Fruit fly (Drosophila melanogaster) whole organism, adult: ENCODE measurements around the gene CG4332.

Experiments
- CG11617 ChIP-seq: fragments of 200-800 bp; sonication (Bioruptor generic); optimal IDR thresholded peaks from 2 replicates; lab custom pipeline; 2017; ENCODE audit warnings: mild to moderate bottlenecking, missing biosample characterization, missing genetic modification reagents, missing genetic modification characterization
- CG12768 ChIP-seq: fragments of 200-800 bp; sonication (Bioruptor generic); optimal IDR thresholded peaks from 2 replicates; lab custom pipeline; 2017; ENCODE audit warnings: missing biosample characterization, missing genetic modification characterization, mild to moderate bottlenecking, moderate library complexity, missing genetic modification reagents
- CG14711 ChIP-seq: fragments of 200-800 bp; sonication (Bioruptor generic); optimal IDR thresholded peaks from 2 replicates; lab custom pipeline; 2018; ENCODE audit warnings: missing biosample characterization, mild to moderate bottlenecking, missing genetic modification characterization, moderate library complexity
- CG1620 ChIP-seq: fragments of 200-800 bp; sonication (Bioruptor generic); optimal IDR thresholded peaks from 2 replicates; lab custom pipeline; 2016; ENCODE audit warnings: missing biosample characterization, missing genetic modification characterization
- CG33017 ChIP-seq: fragments of 200-800 bp; sonication (Bioruptor generic); optimal IDR thresholded peaks from 2 replicates; lab custom pipeline; 2018; ENCODE audit warnings: missing biosample characterization, mild to moderate bottlenecking, missing genetic modification characterization, moderate library complexity
- CG5204 ChIP-seq: fragments of 200-800 bp; sonication (Bioruptor generic); optimal IDR thresholded peaks from 2 replicates; lab custom pipeline; 2016; ENCODE audit warnings: missing biosample characterization, missing genetic modification characterization
- CG7045 ChIP-seq: fragments of 200-800 bp; sonication (Bioruptor generic); optimal IDR thresholded peaks from 2 replicates; lab custom pipeline; 2017; ENCODE audit warnings: missing biosample characterization, mild to moderate bottlenecking, missing genetic modification characterization
- CG7101 ChIP-seq: fragments of 200-800 bp; sonication (Bioruptor generic); optimal IDR thresholded peaks from 2 replicates; lab custom pipeline; 2018; ENCODE audit warnings: missing biosample characterization, mild to moderate bottlenecking, missing genetic modification characterization, moderate library complexity
- Clk ChIP-seq: fragments of 200-800 bp; sonication (Bioruptor generic); optimal IDR thresholded peaks from 2 replicates; lab custom pipeline; 2017; ENCODE audit warnings: missing biosample characterization, missing genetic modification characterization
- Crg-1 ChIP-seq: fragments of 200-800 bp; sonication (Bioruptor generic); optimal IDR thresholded peaks from 2 replicates; lab custom pipeline; 2016; ENCODE audit warnings: missing biosample characterization, missing genetic modification characterization
- Hr96 ChIP-seq: fragments of 200-800 bp; sonication (Bioruptor generic); optimal IDR thresholded peaks from 2 replicates; lab custom pipeline; 2016; ENCODE audit warnings: missing biosample characterization, missing genetic modification characterization
- Mnt ChIP-seq: fragments of 200-800 bp; sonication (Bioruptor generic); optimal IDR thresholded peaks from 2 replicates; lab custom pipeline; 2016; ENCODE audit warnings: missing biosample characterization, mild to moderate bottlenecking, missing genetic modification characterization
- bab1 ChIP-seq: fragments of 200-800 bp; sonication (Bioruptor generic); optimal IDR thresholded peaks from 3 replicates; lab custom pipeline; 2019; ENCODE audit warnings: missing biosample characterization, mild to moderate bottlenecking, missing genetic modification characterization, moderate library complexity
- cic ChIP-seq: fragments of 200-800 bp; sonication (Bioruptor generic); optimal IDR thresholded peaks from 2 replicates; lab custom pipeline; 2017; ENCODE audit warnings: missing biosample characterization, mild to moderate bottlenecking, missing genetic modification characterization, moderate library complexity
- cnc ChIP-seq, 2 experiments: fragments of >200 bp; optimal IDR thresholded peaks; 2 replicates each; lab custom pipeline; 2017
- kay ChIP-seq: fragments of 200-800 bp; sonication (Bioruptor generic); peaks from one replicate; lab custom pipeline; 2016; ENCODE audit warnings: missing biosample characterization, missing genetic modification characterization, borderline replicate concordance
- ovo ChIP-seq: fragments of 200-800 bp; sonication (Bioruptor generic); optimal IDR thresholded peaks from 2 replicates; lab custom pipeline; 2016; ENCODE audit warnings: missing biosample characterization, missing genetic modification characterization
- pad ChIP-seq: fragments of 200-800 bp; sonication (Bioruptor generic); optimal IDR thresholded peaks from 3 replicates; lab custom pipeline; 2017; ENCODE audit warnings: missing biosample characterization, missing genetic modification characterization, mild to moderate bottlenecking, moderate library complexity, missing genetic modification reagents
- tj ChIP-seq: fragments of 200-800 bp; sonication (Bioruptor generic); optimal IDR thresholded peaks from 3 replicates; lab custom pipeline; 2017; ENCODE audit warnings: missing biosample characterization, mild to moderate bottlenecking, missing genetic modification characterization, moderate library complexity
- toe ChIP-seq: fragments of 200-800 bp; sonication (Bioruptor generic); optimal IDR thresholded peaks from 2 replicates; lab custom pipeline; 2016; ENCODE audit warnings: missing biosample characterization, missing genetic modification characterization

The CG4332 gene

dm6 chrX:13113863-13114407, 40.9 kb upstream of the CG4332 start:
- TF ChIP-seq ovo (GFP tag; lab: Kevin White, UChicago) = no peak
- no peak for TF ChIP-seq cnc (optimal IDR thresholded peaks at IDR 0.05; lab: Kevin White, UChicago)
- no peak for TF ChIP-seq kay (GFP tag; lab: Kevin White, UChicago)

dm6 chrX:13114861-13115260, 40.0 kb upstream of the CG4332 start, which contains the start of gene CG42237:
CG42237 (plus strand) TSS chrX:13115131.
- TF ChIP-seq CG12768 (GFP tag; lab: Kevin White, UChicago) (no peak), pad (GFP tag; lab: Kevin White, UChicago) (no peak), Mnt (GFP tag; lab: Kevin White, UChicago) (no peak), CG1620 (no peak), cnc (optimal IDR thresholded peaks at IDR 0.05; lab: Kevin White, UChicago) (no peak), toe (GFP tag; lab: Kevin White, UChicago) (no peak), Clk (no peak), Crg-1 (no peak), Hr96 (GFP tag; lab: Kevin White, UChicago) (no peak), CG11617 (no peak), CG33017 (tag; lab: Kevin White, UChicago) (no peak)

dm6 chrX:13116438-13117243, 38.2 kb upstream of the CG4332 start:
- no peak for TF ChIP-seq Mnt (GFP tag; lab: Kevin White, UChicago)
- peak; percentile 44 for TF ChIP-seq tj (GFP tag; lab: Kevin White, UChicago)
- TF ChIP-seq kay (GFP tag; lab: Kevin White, UChicago) = no peak

- TF ChIP-seq kay (GFP tag; lab: Kevin White, UChicago) = peak; percentile 96
- TF ChIP-seq CG14711 = peak; percentile 11
- no peak for TF ChIP-seq tj (GFP tag; lab: Kevin White, UChicago)
- peak; percentile 30 for TF ChIP-seq CG7101 (tag; lab: Kevin White, UChicago)
- TF ChIP-seq cic (GFP tag; lab: Kevin White, UChicago) = peak; percentile 91
These were observed 29.3 kb upstream of the CG4332 start for dm6 chrX:13125559-13125958.

dm6 chrX:13127973-13128749, 26.7 kb upstream of the CG4332 start:
- TF ChIP-seq CG1620 = no peak
- no peak for TF ChIP-seq CG33017 (tag; lab: Kevin White, UChicago)
- TF ChIP-seq kay (GFP tag; lab: Kevin White, UChicago) = no peak
- no peak for TF ChIP-seq CG7101 (tag; lab: Kevin White, UChicago)
- TF ChIP-seq cic (GFP tag; lab: Kevin White, UChicago) = no peak
- TF ChIP-seq tj (GFP tag; lab: Kevin White, UChicago) = no peak
- TF ChIP-seq toe (GFP tag; lab: Kevin White, UChicago) = no peak
- no peak for TF ChIP-seq CG7045 (GFP tag; lab: Kevin White, UChicago)
- peak; percentile 14 for TF ChIP-seq CG14711
- no peak for TF ChIP-seq CG12768 (GFP tag; lab: Kevin White, UChicago)
- peak; percentile 39 for TF ChIP-seq pad (GFP tag; lab: Kevin White, UChicago)
- TF ChIP-seq Hr96 (GFP tag; lab: Kevin White, UChicago) = no peak
- TF ChIP-seq CG5204 (GFP tag; lab: Kevin White, UChicago) = no peak
- TF ChIP-seq Mnt (GFP tag; lab: Kevin White, UChicago) = no peak
- TF ChIP-seq Crg-1 = no peak
- no peak for TF ChIP-seq Clk
- peak; percentile 60 for TF ChIP-seq ovo (GFP tag; lab: Kevin White, UChicago)
- TF ChIP-seq cnc (optimal IDR thresholded peaks at IDR 0.05; lab: Kevin White, UChicago) = no peak
- TF ChIP-seq CG11617 = no peak
- no peak for TF ChIP-seq bab1 (GFP tag; lab: Kevin White, UChicago)

- TF ChIP-seq bab1 (GFP tag; lab: Kevin White, UChicago) (peak; percentile 68), tj (GFP tag; lab: Kevin White, UChicago) (peak; percentile 33), CG1620 (no peak), CG14711 (peak; percentile 14), toe (GFP tag; lab: Kevin White, UChicago) (no peak), CG7101 (tag; lab: Kevin White, UChicago) (peak; percentile 52), cic (GFP tag; lab: Kevin White, UChicago) (peak; percentile 68), cnc (optimal IDR thresholded peaks at IDR 0.05; lab: Kevin White, UChicago) (no peak), CG12768 (GFP tag; lab: Kevin White, UChicago) (no peak), CG7045 (GFP tag; lab: Kevin White, UChicago) (no peak), Crg-1 (no peak), pad (GFP tag; lab: Kevin White, UChicago) (no peak), CG11617 (no peak), CG5204 (GFP tag; lab: Kevin White, UChicago) (no peak), Clk (no peak), Mnt (GFP tag; lab: Kevin White, UChicago) (peak; percentile 67)
These were observed 26.1 kb upstream of the CG4332 start, which contains the start of the genes CG32638, CG15717 and MFS10 for dm6 chrX:13128750-13129152. CG32638 (minus strand) TSS chrX:13128794. CG15717 (plus strand) TSS chrX:13128952. MFS10 (plus strand) TSS chrX:13129018.
